Worm (Caenorhabditis elegans): Measurements from ENCODE around the gene F17C11.26.
A peak's percentile ranks its signal among the peaks of the same experiment; 100 is the strongest.

F17C11.26 gene

DNA sequence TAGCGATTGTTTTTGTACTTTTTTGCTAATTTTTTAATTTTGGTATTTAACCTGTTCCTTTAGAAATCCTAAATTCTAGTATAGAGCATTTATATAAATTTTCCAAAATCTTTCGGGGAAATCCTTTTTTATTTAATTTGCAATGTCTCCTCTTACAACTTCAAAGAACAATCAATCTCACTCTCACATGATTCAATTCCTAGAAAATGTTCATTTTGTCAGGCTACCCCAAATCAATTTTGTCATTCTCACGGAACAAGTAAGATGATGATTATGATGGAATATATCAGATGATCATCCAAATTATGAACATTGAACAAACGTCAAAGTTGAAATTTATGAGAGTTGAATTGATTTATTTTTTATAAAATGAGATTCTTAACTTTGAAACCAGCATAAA lies 4.0 kb upstream of the F17C11.26 start:
- TF ChIP-seq ztf-4 (tag; optimal IDR thresholded peaks at IDR 0.05) (no peak), nhr-43 (tag; optimal IDR thresholded peaks at IDR 0.05; ENCODE audit: poor library complexity, severe bottlenecking) (peak; percentile 42), hmg-11 (tag; optimal IDR thresholded peaks at IDR 0.05) (no peak), fos-1 (tag; optimal IDR thresholded peaks at IDR 0.05) (no peak), nhr-28 (tag; optimal IDR thresholded peaks at IDR 0.05) (no peak), nhr-23 (tag; optimal IDR thresholded peaks at IDR 0.05) (peak; percentile 58), elt-1 (tag; optimal IDR thresholded peaks at IDR 0.05) (no peak), pha-4 (tag; optimal IDR thresholded peaks at IDR 0.05) (no peak), nhr-25 (tag; optimal IDR thresholded peaks at IDR 0.05) (no peak), ceh-9 (tag; optimal IDR thresholded peaks at IDR 0.05) (no peak), fkh-10 (GFP tag; optimal IDR thresholded peaks at IDR 0.05) (peak; percentile 85), unc-39 (tag; optimal IDR thresholded peaks at IDR 0.05) (no peak), daf-12 (tag; optimal IDR thresholded peaks at IDR 0.05) (no peak), snpc-4 (tag; optimal IDR thresholded peaks at IDR 0.05) (no peak), ceh-82 (tag; optimal IDR thresholded peaks at IDR 0.05) (no peak), nhr-11 (tag; optimal IDR thresholded peaks at IDR 0.05) (peak; percentile 37)

DNA sequence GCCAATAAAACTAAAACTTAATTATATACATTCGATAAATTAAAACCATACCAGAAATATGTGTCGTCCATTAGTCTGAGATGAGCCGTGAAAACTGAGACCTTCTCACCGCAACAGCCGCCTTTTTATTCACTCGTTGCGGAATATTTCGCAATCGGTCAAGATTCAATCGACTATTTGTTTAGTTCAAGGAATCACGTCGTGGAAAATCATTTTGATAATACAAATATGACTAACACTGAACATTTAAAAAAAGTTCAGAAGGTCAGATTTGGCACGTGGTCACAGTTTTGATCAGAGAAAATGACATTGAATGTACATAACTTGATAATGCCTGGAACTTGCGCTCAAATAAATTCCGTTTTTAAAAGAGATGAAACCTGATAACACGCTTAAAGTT lies 2.5 kb upstream of the F17C11.26 start, which contains the start of gene F17C11.11:
F17C11.11 (minus strand) TSS at position 79 of the 400 bp plus-strand sequence.
- TF ChIP-seq nhr-12 (tag; optimal IDR thresholded peaks at IDR 0.05) (no peak), pqm-1 (tag; optimal IDR thresholded peaks at IDR 0.05) (peak; percentile 62), elt-1 (tag; optimal IDR thresholded peaks at IDR 0.05) (no peak), sea-2 (GFP tag; optimal IDR thresholded peaks at IDR 0.05) (no peak), nhr-23 (tag; optimal IDR thresholded peaks at IDR 0.05) (peak; percentile 4), nhr-28 (tag; optimal IDR thresholded peaks at IDR 0.05) (no peak), elt-2 (tag; optimal IDR thresholded peaks at IDR 0.05) (peak; percentile 77), ceh-28 (tag; optimal IDR thresholded peaks at IDR 0.05) (no peak), pha-4 (tag; optimal IDR thresholded peaks at IDR 0.05) (peak; percentile 6)

DNA sequence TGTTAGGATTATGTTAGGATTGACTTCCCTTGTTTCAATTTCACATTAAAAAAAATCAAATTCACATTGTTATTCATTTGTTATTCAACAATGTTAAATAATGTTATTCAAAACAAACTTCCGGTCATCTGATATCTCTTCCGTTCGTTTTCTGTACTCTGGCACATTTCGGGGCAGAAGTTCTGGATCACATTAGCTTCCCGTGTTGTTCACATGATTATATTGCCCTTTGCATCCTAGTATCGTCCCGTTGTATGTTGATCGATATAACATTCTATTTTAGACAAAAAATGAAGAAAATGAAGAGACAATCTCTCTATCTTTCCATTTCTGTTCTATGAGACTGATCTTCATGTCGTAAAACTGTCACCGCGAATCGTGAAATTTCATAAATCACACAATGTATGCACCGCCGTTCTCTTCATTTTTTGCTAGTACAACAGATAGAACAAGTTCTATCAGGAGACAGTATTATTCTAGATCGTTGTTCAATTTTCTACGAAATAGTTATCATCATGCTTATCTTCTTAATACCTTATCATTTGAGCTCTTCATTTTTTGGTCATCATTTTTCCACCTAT lies 1.2 kb upstream of the F17C11.26 start:
- TF ChIP-seq fos-1 (tag; optimal IDR thresholded peaks at IDR 0.05): peak; percentile 20
- peak; percentile 8 for TF ChIP-seq nhr-25 (tag; optimal IDR thresholded peaks at IDR 0.05)
- no peak for TF ChIP-seq lin-39 (tag; optimal IDR thresholded peaks at IDR 0.05)
- TF ChIP-seq nhr-43 (tag; optimal IDR thresholded peaks at IDR 0.05; ENCODE audit: poor library complexity, severe bottlenecking): peak; percentile 85
- peak; percentile 36 for TF ChIP-seq nhr-23 (tag; optimal IDR thresholded peaks at IDR 0.05)

DNA sequence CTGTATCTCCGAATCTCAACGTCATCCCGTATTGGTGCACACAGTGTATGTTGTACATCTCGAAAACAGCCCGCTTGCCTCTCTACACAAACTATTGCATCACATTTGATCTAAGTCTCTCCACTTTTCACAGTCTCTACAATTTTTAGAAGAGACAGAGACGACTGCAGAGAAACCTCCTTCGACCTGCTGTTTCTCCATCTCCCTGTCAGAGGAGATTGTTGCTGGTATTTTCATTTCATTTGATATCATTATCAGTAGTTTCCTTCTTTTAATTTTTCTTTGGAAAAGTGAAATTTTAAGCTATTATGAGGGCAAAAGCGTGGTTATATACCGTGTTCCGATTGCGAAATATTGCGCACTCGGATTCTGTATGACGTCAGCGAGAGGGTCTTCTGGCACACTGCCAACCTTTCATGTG lies 669 bp upstream of the F17C11.26 start:
- TF ChIP-seq lsy-12 (tag; optimal IDR thresholded peaks at IDR 0.05) (no peak), ceh-16 (tag; optimal IDR thresholded peaks at IDR 0.05) (no peak), R02D3.7 (tag; optimal IDR thresholded peaks at IDR 0.05) (peak; percentile 26), ceh-28 (tag; optimal IDR thresholded peaks at IDR 0.05) (peak; percentile 50), fkh-10 (GFP tag; optimal IDR thresholded peaks at IDR 0.05) (peak; percentile 32), pha-4 (tag; optimal IDR thresholded peaks at IDR 0.05) (peak; percentile 60), nhr-12 (tag; optimal IDR thresholded peaks at IDR 0.05) (no peak), zag-1 (tag; optimal IDR thresholded peaks at IDR 0.05) (no peak), unc-62 (GFP tag; optimal IDR thresholded peaks at IDR 0.05) (peak; percentile 36), nhr-25 (tag; optimal IDR thresholded peaks at IDR 0.05) (peak; percentile 19), nhr-237 (tag; optimal IDR thresholded peaks at IDR 0.05) (no peak), mml-1 (tag; optimal IDR thresholded peaks at IDR 0.05) (no peak), jun-1 (tag; optimal IDR thresholded peaks at IDR 0.05) (peak; percentile 44), snpc-4 (tag; optimal IDR thresholded peaks at IDR 0.05) (peak; percentile 39), hmg-11 (tag; optimal IDR thresholded peaks at IDR 0.05) (peak; percentile 70), lin-15B (tag; optimal IDR thresholded peaks at IDR 0.05) (peak; percentile 35), daf-12 (tag; optimal IDR thresholded peaks at IDR 0.05) (no peak), nhr-77 (tag; optimal IDR thresholded peaks at IDR 0.05) (no peak), mdl-1 (tag; optimal IDR thresholded peaks at IDR 0.05) (no peak), nhr-28 (tag; optimal IDR thresholded peaks at IDR 0.05) (no peak), elt-1 (tag; optimal IDR thresholded peaks at IDR 0.05) (peak; percentile 58), lin-39 (tag; optimal IDR thresholded peaks at IDR 0.05) (no peak), egl-5 (tag; optimal IDR thresholded peaks at IDR 0.05) (no peak), elt-2 (tag; optimal IDR thresholded peaks at IDR 0.05) (peak; percentile 94), ZK546.5 (tag; optimal IDR thresholded peaks at IDR 0.05) (no peak), ceh-9 (tag; optimal IDR thresholded peaks at IDR 0.05) (no peak), pqm-1 (tag; optimal IDR thresholded peaks at IDR 0.05) (peak; percentile 88), fkh-2 (tag; optimal IDR thresholded peaks at IDR 0.05) (no peak), elt-3 (tag; optimal IDR thresholded peaks at IDR 0.05) (no peak), tbx-2 (tag; optimal IDR thresholded peaks at IDR 0.05) (no peak), ztf-4 (tag; optimal IDR thresholded peaks at IDR 0.05) (no peak), nhr-76 (tag; optimal IDR thresholded peaks at IDR 0.05) (peak; percentile 20), nhr-67 (tag; optimal IDR thresholded peaks at IDR 0.05) (no peak), eor-1 (tag; optimal IDR thresholded peaks at IDR 0.05) (no peak), sea-2 (GFP tag; optimal IDR thresholded peaks at IDR 0.05) (no peak), fos-1 (tag; optimal IDR thresholded peaks at IDR 0.05) (no peak), ama-1 (optimal IDR thresholded peaks at IDR 0.05) (peak; percentile 75), ztf-11 (tag; optimal IDR thresholded peaks at IDR 0.05) (no peak), unc-39 (tag; optimal IDR thresholded peaks at IDR 0.05) (no peak), nhr-11 (tag; optimal IDR thresholded peaks at IDR 0.05) (no peak)

Measured in whole organism, L3 larva.